Fruit fly (Drosophila melanogaster) whole organism, embryonic: Measurements from ENCODE around the gene CG4452.

Experiments used
- Adf1 ChIP-seq: fragments of 200-800 bp; sonication (Bioruptor generic); IDR thresholded peaks from 2 replicates; pipeline ENCODE4 v1.3.6; 2022; ENCODE audit warnings: missing biosample characterization, missing genetic modification characterization
- Asciz ChIP-seq: fragments of 200-800 bp; sonication (Bioruptor generic); optimal IDR thresholded peaks from 2 replicates; lab custom pipeline; 2017; ENCODE audit warnings: missing biosample characterization, mild to moderate bottlenecking, missing genetic modification characterization, missing genetic modification reagents
- CG10431 ChIP-seq: fragments of 200-800 bp; sonication (Bioruptor generic); optimal IDR thresholded peaks from 3 replicates; lab custom pipeline; 2018; ENCODE audit warnings: missing biosample characterization, mild to moderate bottlenecking, missing genetic modification characterization
- CG10979 ChIP-seq: fragments of 200-800 bp; sonication (Bioruptor generic); optimal IDR thresholded peaks from 2 replicates; lab custom pipeline; 2018; ENCODE audit warnings: missing biosample characterization, mild to moderate bottlenecking, missing genetic modification characterization, moderate library complexity
- CG11456 ChIP-seq: fragments of 200-800 bp; sonication (Bioruptor generic); IDR thresholded peaks from 3 replicates; pipeline ENCODE4 v1.3.6; 2022; ENCODE audit warnings: missing biosample characterization, missing genetic modification characterization
- CG12219 ChIP-seq: fragments of 200-800 bp; sonication (Bioruptor generic); optimal IDR thresholded peaks from 3 replicates; lab custom pipeline; 2018; ENCODE audit warnings: missing biosample characterization, mild to moderate bottlenecking, missing genetic modification characterization
- CG1233 ChIP-seq: fragments of 200-800 bp; sonication (Bioruptor generic); optimal IDR thresholded peaks from 4 replicates; lab custom pipeline; 2018; ENCODE audit warnings: missing biosample characterization, mild to moderate bottlenecking, missing genetic modification characterization
- CG12769 ChIP-seq: fragments of 200-800 bp; sonication (Bioruptor generic); optimal IDR thresholded peaks from 2 replicates; lab custom pipeline; 2019; ENCODE audit warnings: missing biosample characterization, mild to moderate bottlenecking, missing genetic modification characterization, moderate library complexity
- CG13775 ChIP-seq: fragments of 200-800 bp; sonication (Bioruptor generic); optimal IDR thresholded peaks from 3 replicates; lab custom pipeline; 2017; ENCODE audit warnings: missing biosample characterization, mild to moderate bottlenecking, missing genetic modification characterization
- CG1603 ChIP-seq: fragments of 200-800 bp; sonication (Bioruptor generic); optimal IDR thresholded peaks from 2 replicates; lab custom pipeline; 2019; ENCODE audit warnings: missing biosample characterization, mild to moderate bottlenecking, missing genetic modification characterization, moderate library complexity
- CG17361 ChIP-seq: fragments of 200-800 bp; sonication (Bioruptor generic); IDR thresholded peaks from 3 replicates; pipeline ENCODE4 v1.3.6; 2022; ENCODE audit warnings: missing biosample characterization, missing genetic modification characterization
- CG18476 ChIP-seq: fragments of 200-800 bp; sonication (Bioruptor generic); optimal IDR thresholded peaks from 2 replicates; lab custom pipeline; 2016; ENCODE audit warnings: missing biosample characterization, mild to moderate bottlenecking, missing genetic modification characterization
- CG2116 ChIP-seq: fragments of 200-800 bp; sonication (Bioruptor generic); optimal IDR thresholded peaks from 3 replicates; lab custom pipeline; 2018; ENCODE audit warnings: missing biosample characterization, mild to moderate bottlenecking, missing genetic modification characterization
- CG3163 ChIP-seq: fragments of 200-800 bp; sonication (Bioruptor generic); optimal IDR thresholded peaks from 3 replicates; lab custom pipeline; 2016; ENCODE audit warnings: missing biosample characterization, missing genetic modification characterization
- CG3281 ChIP-seq: fragments of 200-800 bp; sonication (Bioruptor generic); optimal IDR thresholded peaks from 3 replicates; lab custom pipeline; 2017; ENCODE audit warnings: missing biosample characterization, mild to moderate bottlenecking, missing genetic modification characterization
- CG34224 ChIP-seq: fragments of 200-800 bp; sonication (Bioruptor generic); IDR thresholded peaks from 3 replicates; pipeline ENCODE4 v1.3.6; 2022; ENCODE audit warnings: missing biosample characterization, missing genetic modification characterization; ENCODE audit not compliant: partially characterized antibody
- CG3838 ChIP-seq: fragments of 200-800 bp; sonication (Bioruptor generic); optimal IDR thresholded peaks from 3 replicates; lab custom pipeline; 2016; ENCODE audit warnings: missing biosample characterization, missing genetic modification characterization
- CG4730 ChIP-seq: fragments of 200-800 bp; sonication (Bioruptor generic); IDR thresholded peaks from 2 replicates; pipeline ENCODE4 v1.3.6; 2022; ENCODE audit warnings: missing biosample characterization, missing genetic modification characterization
- CHES-1-like ChIP-seq: fragments of 200-800 bp; sonication (Bioruptor generic); optimal IDR thresholded peaks from 2 replicates; lab custom pipeline; 2016; ENCODE audit warnings: missing biosample characterization, missing genetic modification characterization
- CoRest ChIP-seq: fragments of 200-800 bp; sonication (Bioruptor generic); optimal IDR thresholded peaks from 3 replicates; lab custom pipeline; 2018; ENCODE audit warnings: missing biosample characterization, mild to moderate bottlenecking, missing genetic modification characterization, moderate library complexity
- Elba2 ChIP-seq: fragments of 200-800 bp; sonication (Bioruptor generic); optimal IDR thresholded peaks from 3 replicates; lab custom pipeline; 2016; ENCODE audit warnings: missing biosample characterization, missing genetic modification characterization
- Ets65A ChIP-seq: fragments of 200-800 bp; sonication (Bioruptor generic); peaks from one replicate; lab custom pipeline; 2016; ENCODE audit warnings: missing biosample characterization, missing genetic modification characterization
- HLH3B ChIP-seq: fragments of 200-800 bp; sonication (Bioruptor generic); IDR thresholded peaks from 2 replicates; pipeline ENCODE4 v1.3.6; 2022; ENCODE audit warnings: missing biosample characterization, missing genetic modification characterization
- Hand ChIP-seq: fragments of 200-800 bp; sonication (Bioruptor generic); optimal IDR thresholded peaks from 2 replicates; lab custom pipeline; 2017; ENCODE audit warnings: mild to moderate bottlenecking, missing biosample characterization, missing genetic modification reagents, missing genetic modification characterization
- Mes4 ChIP-seq: fragments of 200-800 bp; sonication (Bioruptor generic); optimal IDR thresholded peaks from 2 replicates; lab custom pipeline; 2016; ENCODE audit warnings: missing biosample characterization, missing genetic modification characterization
- Mrtf ChIP-seq: fragments of 200-800 bp; sonication (Bioruptor generic); IDR thresholded peaks from 3 replicates; pipeline ENCODE4 v1.3.6; 2022; ENCODE audit warnings: missing biosample characterization, missing genetic modification characterization
- NC2β ChIP-seq: fragments of 200-800 bp; sonication (Bioruptor generic); optimal IDR thresholded peaks from 2 replicates; lab custom pipeline; 2016; ENCODE audit warnings: missing biosample characterization, missing genetic modification characterization
- Oaz ChIP-seq: fragments of 200-800 bp; sonication (Bioruptor generic); IDR thresholded peaks from 2 replicates; pipeline ENCODE4 v1.3.6; 2022; ENCODE audit warnings: missing biosample characterization, missing genetic modification characterization
- Opbp ChIP-seq: fragments of 200-800 bp; sonication (Bioruptor generic); IDR thresholded peaks from 3 replicates; pipeline ENCODE4 v1.3.6; 2022; ENCODE audit warnings: missing biosample characterization, missing genetic modification characterization; ENCODE audit not compliant: partially characterized antibody
- PHDP ChIP-seq: fragments of 200-800 bp; sonication (Bioruptor generic); optimal IDR thresholded peaks from 3 replicates; lab custom pipeline; 2018; ENCODE audit warnings: missing biosample characterization, mild to moderate bottlenecking, missing genetic modification characterization, moderate library complexity
- Scr ChIP-seq: fragments of 200-800 bp; sonication (Bioruptor generic); IDR thresholded peaks from 2 replicates; pipeline ENCODE4 v1.3.6; 2022; ENCODE audit warnings: missing biosample characterization, missing genetic modification characterization; ENCODE audit not compliant: partially characterized antibody
- ap ChIP-seq: fragments of 200-800 bp; sonication (Bioruptor generic); IDR thresholded peaks from 2 replicates; pipeline ENCODE4 v1.3.6; 2022; ENCODE audit warnings: missing biosample characterization, missing genetic modification characterization
- chif ChIP-seq, 2 experiments: fragments of 200-800 bp; sonication (Bioruptor generic); optimal IDR thresholded peaks; 3 replicates each; lab custom pipeline; 2016; ENCODE audit warnings: missing biosample characterization in 2 of 2, missing genetic modification characterization in 2 of 2
- crc ChIP-seq: fragments of 200-800 bp; sonication (Bioruptor generic); optimal IDR thresholded peaks from 2 replicates; lab custom pipeline; 2016; ENCODE audit warnings: missing biosample characterization, missing genetic modification characterization
- da ChIP-seq: fragments of 200-800 bp; sonication (Bioruptor generic); optimal IDR thresholded peaks from 2 replicates; lab custom pipeline; 2016; ENCODE audit warnings: missing biosample characterization, missing genetic modification characterization
- danr ChIP-seq: fragments of 200-800 bp; sonication (Bioruptor generic); IDR thresholded peaks from 2 replicates; pipeline ENCODE4 v1.3.6; 2022; ENCODE audit warnings: missing biosample characterization, missing genetic modification characterization
- dmrt11E ChIP-seq: fragments of 200-800 bp; sonication (Bioruptor generic); optimal IDR thresholded peaks from 3 replicates; lab custom pipeline; 2018; ENCODE audit warnings: missing biosample characterization, mild to moderate bottlenecking, missing genetic modification characterization, moderate library complexity
- gce ChIP-seq: fragments of 200-800 bp; sonication (Bioruptor generic); IDR thresholded peaks from 3 replicates; pipeline ENCODE4 v1.3.6; 2022; ENCODE audit warnings: missing biosample characterization, missing genetic modification characterization
- h ChIP-seq: fragments of >200 bp; optimal IDR thresholded peaks from 2 replicates; lab custom pipeline; 2017
- hkb ChIP-seq, 2 experiments: fragments of 200-800 bp in 1 of 2; fragments of >200 bp in 1 of 2; sonication (Bioruptor generic) in 1 of 2; IDR thresholded peaks in 1 of 2; optimal IDR thresholded peaks in 1 of 2; 2 replicates each; pipeline versions ENCODE4 v1.3.6 to Lab custom; 2017 to 2022; ENCODE audit warnings: missing biosample characterization in 1 of 2, missing genetic modification characterization in 1 of 2
- nmo ChIP-seq: fragments of 200-800 bp; sonication (Bioruptor generic); optimal IDR thresholded peaks from 2 replicates; lab custom pipeline; 2018; ENCODE audit warnings: missing biosample characterization, mild to moderate bottlenecking, missing genetic modification characterization, moderate library complexity
- ro ChIP-seq: fragments of 200-800 bp; sonication (Bioruptor generic); IDR thresholded peaks from 2 replicates; pipeline ENCODE4 v1.3.6; 2022; ENCODE audit warnings: missing biosample characterization, missing genetic modification characterization
- sna ChIP-seq: fragments of 200-800 bp; sonication (Bioruptor generic); IDR thresholded peaks from 2 replicates; pipeline ENCODE4 v1.3.6; 2022; ENCODE audit warnings: missing biosample characterization, missing genetic modification characterization; ENCODE audit not compliant: partially characterized antibody
- tup ChIP-seq: fragments of 200-800 bp; sonication (Bioruptor generic); optimal IDR thresholded peaks from 2 replicates; lab custom pipeline; 2016; ENCODE audit warnings: missing biosample characterization, mild to moderate bottlenecking, missing genetic modification characterization, moderate library complexity
- tx ChIP-seq: fragments of 200-800 bp; sonication (Bioruptor generic); optimal IDR thresholded peaks from 2 replicates; lab custom pipeline; 2016; ENCODE audit warnings: missing biosample characterization, missing genetic modification characterization
- unc-4 ChIP-seq: fragments of 200-800 bp; sonication (Bioruptor generic); IDR thresholded peaks from 2 replicates; pipeline ENCODE4 v1.3.6; 2022; ENCODE audit warnings: missing biosample characterization, missing genetic modification characterization; ENCODE audit not compliant: partially characterized antibody
- vvl ChIP-seq: fragments of 200-800 bp; sonication (Bioruptor generic); IDR thresholded peaks from 2 replicates; pipeline ENCODE4 v1.3.6; 2022; ENCODE audit warnings: missing biosample characterization, missing genetic modification characterization
- yki ChIP-seq: fragments of >200 bp; optimal IDR thresholded peaks from 3 replicates; lab custom pipeline; 2018
- zen ChIP-seq: fragments of 200-800 bp; sonication (Bioruptor generic); optimal IDR thresholded peaks from 3 replicates; lab custom pipeline; 2018; ENCODE audit warnings: missing biosample characterization, mild to moderate bottlenecking, missing genetic modification characterization, moderate library complexity

The CG4452 gene

dm6 chr3L:9373374-9374004 lies 6.3 kb downstream of the CG4452 start (continued):
- TF ChIP-seq Ets65A (GFP tag; lab: Kevin White, UChicago) (no peak), Adf1 (GFP tag; lab: Robert Waterston, UW) (no peak), dmrt11E (tag; lab: Kevin White, UChicago) (peak; percentile 33), CG13775 (peak; percentile 56), Elba2 (GFP tag; lab: Kevin White, UChicago) (no peak), tup (GFP tag; lab: Kevin White, UChicago) (no peak), Scr (GFP tag; lab: Robert Waterston, UW) (no peak), Mrtf (GFP tag; lab: Robert Waterston, UW) (peak; percentile 18; the same call in 1 of the 3 replicates), zen (tag; lab: Kevin White, UChicago) (peak; percentile 2), h (lab: Kevin White, UChicago) (no peak), unc-4 (peak; percentile 54), CG12769 (tag; lab: Kevin White, UChicago) (no peak), CHES-1-like (GFP tag; lab: Kevin White, UChicago) (no peak), Asciz (peak; percentile 62), nmo (peak; percentile 54), CG17361 (GFP tag; lab: Robert Waterston, UW) (peak; percentile 65), CoRest (tag; lab: Kevin White, UChicago) (peak; percentile 69), HLH3B (GFP tag; lab: Robert Waterston, UW) (peak; percentile 78), hkb (optimal IDR thresholded peaks at IDR 0.05; lab: Kevin White, UChicago) (no peak), hkb (GFP tag; IDR thresholded peaks at IDR 0.05; lab: Robert Waterston, UW) (peak; percentile 72), Oaz (GFP tag; lab: Robert Waterston, UW) (peak; percentile 55), ap (peak; percentile 41; the same call in 1 of the 2 replicates), CG3163 (GFP tag; lab: Kevin White, UChicago) (no peak), sna (GFP tag; lab: Robert Waterston, UW) (peak; percentile 67; the same call in 1 of the 2 replicates), CG11456 (GFP tag; lab: Robert Waterston, UW) (0 out of 3 replicates have a peak, but pooled peaks have one; percentile 66), CG3838 (GFP tag; lab: Kevin White, UChicago) (no peak), chif (GFP tag; optimal IDR thresholded peaks at IDR 0.05; lab: Kevin White, UChicago) (peak in 1 of 2 experiments; percentile 12), da (GFP tag; lab: Kevin White, UChicago) (no peak), yki (lab: Kevin White, UChicago) (peak; percentile 69), gce (0 out of 3 replicates have a peak, but pooled peaks have one; percentile 62), ro (peak; percentile 67; the same call in 1 of the 2 replicates), NC2β (GFP tag; lab: Kevin White, UChicago) (peak; percentile 5), CG18476 (GFP tag; lab: Kevin White, UChicago) (peak; percentile 60), vvl (GFP tag; lab: Robert Waterston, UW) (peak; percentile 94), CG34224 (GFP tag; lab: Robert Waterston, UW) (peak; percentile 53; the same call in 1 of the 3 replicates), Hand (GFP tag; lab: Kevin White, UChicago) (peak; percentile 67), CG1233 (GFP tag; lab: Kevin White, UChicago) (peak; percentile 42), CG10979 (tag; lab: Kevin White, UChicago) (peak; percentile 73), crc (GFP tag; lab: Kevin White, UChicago) (no peak), danr (peak; percentile 69), Mes4 (GFP tag; lab: Kevin White, UChicago) (no peak), CG3281 (GFP tag; lab: Kevin White, UChicago) (peak; percentile 77), CG12219 (peak; percentile 44), Opbp (GFP tag; lab: Robert Waterston, UW) (peak; percentile 45; the same call in 1 of the 3 replicates), CG2116 (no peak), tx (no peak), CG10431 (GFP tag; lab: Kevin White, UChicago) (no peak), CG4730 (GFP tag; lab: Robert Waterston, UW) (peak; percentile 45; the same call in 1 of the 2 replicates), PHDP (tag; lab: Kevin White, UChicago) (peak; percentile 73), CG1603 (tag; lab: Kevin White, UChicago) (no peak)
